Worm (Caenorhabditis elegans) whole organism, L4 larva: ENCODE results near the gene C35B1.2.

Experiments
- ZK337.2 ChIP-seq: fragments of 200-800 bp; sonication (Bioruptor generic); IDR thresholded peaks from 2 replicates; pipeline ENCODE4 v1.3.6; 2022; ENCODE audit warnings: missing genetic modification reagents, missing genetic modification characterization, missing compliant biosample characterization
- aha-1 ChIP-seq: fragments of 150-350 bp; peaks from one replicate; lab custom pipeline; 2014; ENCODE audit warnings: missing biosample characterization, missing genetic modification characterization
- aly-2 ChIP-seq: sonication (generic microtip); optimal IDR thresholded peaks from 2 replicates; lab custom pipeline; 2018; ENCODE audit warnings: missing biosample characterization, missing genetic modification characterization
- egl-43 ChIP-seq: fragments of 200-800 bp; sonication (Bioruptor generic); IDR thresholded peaks from 2 replicates; pipeline ENCODE4 v1.3.6; 2022; ENCODE audit warnings: missing genetic modification reagents, missing genetic modification characterization, missing compliant biosample characterization
- lin-13 ChIP-seq: fragments of 150-350 bp; optimal IDR thresholded peaks from 2 replicates; lab custom pipeline; 2014; ENCODE audit warnings: missing biosample characterization, missing genetic modification reagents, missing genetic modification characterization
- lsy-2 ChIP-seq, 2 experiments: fragments of 150-350 bp in 1 of 2; sonication (generic microtip) in 1 of 2; optimal IDR thresholded peaks; 2 replicates each; lab custom pipeline; 2014 to 2017; ENCODE audit warnings: missing biosample characterization in 2 of 2, missing genetic modification characterization in 2 of 2
- nhr-11 ChIP-seq: fragments of 150-350 bp; optimal IDR thresholded peaks from 2 replicates; lab custom pipeline; 2014; ENCODE audit warnings: missing biosample characterization, missing genetic modification characterization
- nhr-25 ChIP-seq: sonication (generic microtip); optimal IDR thresholded peaks from 2 replicates; lab custom pipeline; 2017; ENCODE audit warnings: missing genetic modification characterization, mild to moderate bottlenecking, missing compliant biosample characterization, antibody characterized with exemption, moderate library complexity, borderline replicate concordance; ENCODE audit not compliant: insufficient read depth
- snpc-4 ChIP-seq: fragments of 150-350 bp; optimal IDR thresholded peaks from 2 replicates; lab custom pipeline; 2014; ENCODE audit warnings: missing biosample characterization, missing genetic modification characterization
- unc-62 ChIP-seq, 3 experiments: fragments of 150-350 bp in 1 of 3; sonication (generic microtip); optimal IDR thresholded peaks in 2 of 3; peaks in 1 of 3; 1 replicate in 1 of 3; 2 replicates in 2 of 3; lab custom pipeline; 2014 to 2017; ENCODE audit warnings: missing biosample characterization in 3 of 3, missing genetic modification characterization in 3 of 3, missing genetic modification reagents in 3 of 3, missing genotype in 1 of 3

ce11 chrIV:4039984-4040383 lies 46.0 kb upstream of the C35B1.2 start, which contains the start of gene F35F11.2:
- TF ChIP-seq snpc-4 = no peak
- no peak for TF ChIP-seq nhr-11
- TF ChIP-seq nhr-25 (tag; lab: Kevin White, UChicago) = no peak
- no peak for TF ChIP-seq unc-62 (GFP tag; optimal IDR thresholded peaks at IDR 0.05 in 1 of 2; lab: Kevin White, UChicago)
- no peak for TF ChIP-seq unc-62 (tag; optimal IDR thresholded peaks at IDR 0.05; lab: Kevin White, UChicago)
- TF ChIP-seq lin-13 = no peak
- TF ChIP-seq ZK337.2 (GFP tag; lab: Robert Waterston, UW) = no peak
- TF ChIP-seq aha-1 (tag; lab: Kevin White, UChicago) = no peak
- TF ChIP-seq lsy-2 (tag; optimal IDR thresholded peaks at IDR 0.05; lab: Kevin White, UChicago) = no peak
- TF ChIP-seq egl-43 (GFP tag; lab: Robert Waterston, UW) = no peak
- no peak for TF ChIP-seq aly-2 (tag; lab: Kevin White, UChicago)
